Worm (Caenorhabditis elegans) whole organism, late embryonic: ENCODE measurements around the gene C14A6.8.

Source experiments
- nhr-11 ChIP-seq: fragments of 150-350 bp; optimal IDR thresholded peaks from 2 replicates; lab custom pipeline; 2014; ENCODE audit warnings: missing biosample characterization, missing genetic modification characterization
- pqm-1 ChIP-seq: sonication (generic microtip); optimal IDR thresholded peaks from 2 replicates; lab custom pipeline; 2016; ENCODE audit warnings: missing genetic modification characterization, missing compliant biosample characterization

- TF ChIP-seq nhr-11 (tag; lab: Kevin White, UChicago): no peak
- TF ChIP-seq pqm-1 (tag; lab: Kevin White, UChicago): no peak
These were observed 8.2 kb upstream of the C14A6.8 start, which contains the start of gene C31G12.1 for ce11 chrV:18179663-18180062.
